Fruit fly (Drosophila melanogaster): ENCODE measurements around the gene CG32554.

The CG32554 gene

DNA sequence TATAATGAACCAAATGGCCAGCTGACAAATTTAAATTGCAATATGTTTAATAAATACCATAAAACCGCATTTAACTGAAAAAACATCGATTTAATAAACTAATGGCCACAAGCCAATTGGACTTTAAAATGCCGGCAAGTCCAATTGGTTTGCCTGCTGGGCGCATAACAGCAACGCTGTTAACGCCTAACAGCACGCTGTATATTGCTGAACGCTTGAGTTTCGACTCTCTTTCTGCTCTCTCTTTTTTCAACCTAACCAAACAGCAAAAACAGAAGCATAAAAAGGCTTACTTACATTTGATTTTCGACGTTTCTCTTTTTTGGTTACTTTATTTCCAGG is 33.6 kb upstream of the CG32554 start:
- TF ChIP-seq Pif1B (GFP tag; optimal IDR thresholded peaks at IDR 0.05), result no peak
- no peak for TF ChIP-seq CG14655 (GFP tag; optimal IDR thresholded peaks at IDR 0.05)
- no peak for TF ChIP-seq CG4496 (GFP tag; IDR thresholded peaks at IDR 0.05)

DNA sequence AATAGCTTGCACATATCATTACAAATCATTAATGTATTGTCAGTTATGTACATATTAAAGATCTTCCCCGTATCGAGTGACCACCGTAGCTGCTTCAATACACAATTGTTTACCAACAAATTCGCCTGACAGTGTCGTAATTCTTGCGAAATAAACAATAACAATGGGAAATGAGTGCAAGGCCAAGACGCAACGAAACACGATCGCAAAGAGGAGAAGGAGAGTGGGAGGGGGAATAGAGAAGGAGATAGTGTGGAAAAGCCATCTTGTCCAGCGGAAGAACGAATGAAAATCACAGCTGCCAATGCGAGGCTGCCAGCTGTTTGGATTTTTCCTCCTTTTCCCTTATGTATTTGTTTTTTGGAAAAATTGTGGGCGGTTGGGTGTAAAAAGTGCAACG is 32.8 kb upstream of the CG32554 start:
- no peak for TF ChIP-seq fd96Ca (GFP tag; IDR thresholded peaks at IDR 0.05)
- peak; percentile 37 for TF ChIP-seq EcR (GFP tag; optimal IDR thresholded peaks at IDR 0.05)
- TF ChIP-seq Pif1B (GFP tag; optimal IDR thresholded peaks at IDR 0.05), result no peak

DNA sequence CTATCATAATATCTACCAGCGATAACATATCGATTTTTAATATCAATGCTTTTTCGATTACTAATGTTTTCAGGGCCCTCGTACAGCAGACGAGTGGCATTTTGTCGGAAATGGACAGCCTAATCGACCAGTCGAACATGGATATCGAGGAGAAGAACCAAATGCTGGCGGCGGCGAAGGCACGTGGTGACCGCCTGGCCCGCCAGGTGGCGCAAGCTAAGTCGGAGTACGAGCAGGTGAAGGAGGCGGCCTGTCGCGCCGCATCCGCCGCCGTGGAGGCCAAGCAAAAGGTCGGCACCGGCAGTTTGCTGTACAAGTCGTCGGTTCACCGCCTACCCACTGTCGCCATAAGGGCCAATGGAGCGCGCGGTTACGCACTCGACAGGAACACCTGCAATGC is 32.1 kb upstream of the CG32554 start:
- 0 out of 3 replicates have a peak, but pooled peaks have one; percentile 12 for TF ChIP-seq CG4496 (GFP tag; IDR thresholded peaks at IDR 0.05)
- no peak for TF ChIP-seq CG10348 (GFP tag; IDR thresholded peaks at IDR 0.05)

- no peak for TF ChIP-seq CG8159 (tag; optimal IDR thresholded peaks at IDR 0.05)
- no peak for TF ChIP-seq D1 (tag; optimal IDR thresholded peaks at IDR 0.05)
- no peak for TF ChIP-seq Ets98B (GFP tag; IDR thresholded peaks at IDR 0.05)
- no peak for TF ChIP-seq Pif1A (GFP tag; optimal IDR thresholded peaks at IDR 0.05)
- TF ChIP-seq Pif1B (GFP tag; optimal IDR thresholded peaks at IDR 0.05), result no peak
- TF ChIP-seq gl (tag; optimal IDR thresholded peaks at IDR 0.05), result no peak
- no peak for TF ChIP-seq CG17806 (tag; optimal IDR thresholded peaks at IDR 0.05)
- TF ChIP-seq CG13204 (GFP tag; optimal IDR thresholded peaks at IDR 0.05), result no peak
These were observed 30.9 kb upstream of the CG32554 start, which contains the start of gene CG12985 for dm6 chrX:17883418-17883817. CG12985 (plus strand) TSS chrX:17883718.

DNA sequence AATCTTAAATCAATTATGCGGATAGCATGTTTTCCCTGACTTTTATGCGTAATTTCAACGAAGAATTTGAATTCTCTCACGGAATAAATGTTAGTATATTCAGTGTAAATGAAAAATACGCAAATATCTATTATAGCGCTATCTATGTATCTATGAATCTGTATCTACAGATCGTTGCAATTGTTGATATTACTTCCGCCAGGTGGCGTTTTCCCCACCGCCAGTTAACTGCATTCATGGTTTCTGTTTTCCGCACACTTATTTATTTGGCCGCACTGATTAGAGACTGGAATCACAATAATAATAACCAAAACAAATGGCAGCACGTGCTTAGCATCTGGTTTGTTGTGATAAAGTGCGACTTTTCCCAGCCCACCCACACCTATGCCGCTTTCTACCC is 30.3 kb upstream of the CG32554 start:
- TF ChIP-seq Pif1B (GFP tag; optimal IDR thresholded peaks at IDR 0.05), result no peak
- no peak for TF ChIP-seq CG15710 (tag; optimal IDR thresholded peaks at IDR 0.05)

- TF ChIP-seq fd96Ca (GFP tag; IDR thresholded peaks at IDR 0.05) (peak; percentile 90), CG8159 (tag; optimal IDR thresholded peaks at IDR 0.05) (peak; percentile 25), rn (GFP tag; IDR thresholded peaks at IDR 0.05) (peak; percentile 68), CG32121 (GFP tag; IDR thresholded peaks at IDR 0.05) (peak; percentile 78; the same call in 1 of the 2 replicates), CG10348 (GFP tag; IDR thresholded peaks at IDR 0.05) (0 out of 2 replicates have a peak, but pooled peaks have one; percentile 44), CG17806 (tag; optimal IDR thresholded peaks at IDR 0.05) (peak; percentile 21), Snoo (tag; optimal IDR thresholded peaks at IDR 0.05) (peak; percentile 53), CG8301 (tag; optimal IDR thresholded peaks at IDR 0.05) (peak; percentile 67), Pif1B (GFP tag; optimal IDR thresholded peaks at IDR 0.05) (no peak), CG13204 (GFP tag; optimal IDR thresholded peaks at IDR 0.05) (peak; percentile 66), gl (tag; optimal IDR thresholded peaks at IDR 0.05) (no peak), Ets98B (GFP tag; IDR thresholded peaks at IDR 0.05) (peak; percentile 86), CG12605 (GFP tag; IDR thresholded peaks at IDR 0.05) (0 out of 2 replicates have a peak, but pooled peaks have one; percentile 33), EcR (GFP tag; optimal IDR thresholded peaks at IDR 0.05) (peak; percentile 81), CG14655 (GFP tag; optimal IDR thresholded peaks at IDR 0.05) (peak; percentile 62), D1 (tag; optimal IDR thresholded peaks at IDR 0.05) (no peak), CG15710 (tag; optimal IDR thresholded peaks at IDR 0.05) (peak; percentile 38), CG4496 (GFP tag; IDR thresholded peaks at IDR 0.05) (peak; percentile 89), CG34367 (tag; optimal IDR thresholded peaks at IDR 0.05) (no peak), Pif1A (GFP tag; optimal IDR thresholded peaks at IDR 0.05) (peak; percentile 9), CG9948 (tag; optimal IDR thresholded peaks at IDR 0.05) (peak; percentile 27)
These were observed 28.9 kb upstream of the CG32554 start for dm6 chrX:17881138-17882121.

DNA sequence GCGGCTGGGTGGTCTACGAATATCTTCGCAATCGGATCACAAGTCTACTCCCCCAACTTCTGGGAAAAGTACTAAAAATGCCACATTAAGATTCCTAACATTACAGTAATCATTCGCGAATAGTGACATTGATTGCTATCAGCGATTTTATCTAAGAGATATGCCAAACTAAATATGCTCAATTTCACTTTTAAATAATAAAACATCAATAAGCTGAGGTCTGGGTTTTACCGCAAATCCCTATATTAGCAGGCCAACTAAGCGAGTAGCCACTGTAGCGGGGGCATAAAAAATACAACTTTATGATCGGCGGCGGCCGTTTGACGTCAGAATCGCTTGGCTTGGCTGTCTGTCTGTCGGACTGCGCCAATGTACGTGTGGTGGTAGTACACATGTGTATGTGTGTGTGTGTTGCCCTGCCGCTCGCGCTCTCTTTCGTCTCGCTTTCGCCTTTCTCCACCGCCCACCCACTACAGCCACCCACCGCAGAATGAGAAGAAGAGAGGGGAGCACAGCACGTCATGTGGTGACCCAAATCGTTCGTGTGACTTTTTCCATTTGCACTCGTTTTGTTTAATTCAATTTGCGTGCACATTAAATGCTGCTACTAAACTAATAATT is 27.9 kb upstream of the CG32554 start:
- peak; percentile 95 for TF ChIP-seq fd96Ca (GFP tag; IDR thresholded peaks at IDR 0.05)
- TF ChIP-seq CG15710 (tag; optimal IDR thresholded peaks at IDR 0.05), result peak; percentile 81
- TF ChIP-seq Snoo (tag; optimal IDR thresholded peaks at IDR 0.05), result peak; percentile 92
- TF ChIP-seq Pif1A (GFP tag; optimal IDR thresholded peaks at IDR 0.05), result peak; percentile 79
- peak; percentile 81 for TF ChIP-seq CG9948 (tag; optimal IDR thresholded peaks at IDR 0.05)
- TF ChIP-seq EcR (GFP tag; optimal IDR thresholded peaks at IDR 0.05), result no peak
- peak; percentile 56 for TF ChIP-seq gl (tag; optimal IDR thresholded peaks at IDR 0.05)
- peak; percentile 79 for TF ChIP-seq rn (GFP tag; IDR thresholded peaks at IDR 0.05)
- peak; percentile 82 for TF ChIP-seq CG14655 (GFP tag; optimal IDR thresholded peaks at IDR 0.05)
- TF ChIP-seq CG8159 (tag; optimal IDR thresholded peaks at IDR 0.05), result peak; percentile 76
- peak; percentile 85 for TF ChIP-seq CG8301 (tag; optimal IDR thresholded peaks at IDR 0.05)
- peak; percentile 95 for TF ChIP-seq CG32121 (GFP tag; IDR thresholded peaks at IDR 0.05)
- peak; percentile 84 for TF ChIP-seq Pif1B (GFP tag; optimal IDR thresholded peaks at IDR 0.05)
- TF ChIP-seq CG17806 (tag; optimal IDR thresholded peaks at IDR 0.05), result peak; percentile 70
- peak; percentile 94 for TF ChIP-seq Ets98B (GFP tag; IDR thresholded peaks at IDR 0.05)
- TF ChIP-seq D1 (tag; optimal IDR thresholded peaks at IDR 0.05), result no peak
- peak; percentile 75 for TF ChIP-seq CG13204 (GFP tag; optimal IDR thresholded peaks at IDR 0.05)
- TF ChIP-seq CG4496 (GFP tag; IDR thresholded peaks at IDR 0.05), result peak; percentile 97
- peak; percentile 84 for TF ChIP-seq CG10348 (GFP tag; IDR thresholded peaks at IDR 0.05)
- peak; percentile 78 for TF ChIP-seq CG34367 (tag; optimal IDR thresholded peaks at IDR 0.05)
- peak; percentile 90 for TF ChIP-seq CG12605 (GFP tag; IDR thresholded peaks at IDR 0.05)

All from whole organism, pupa.